Fruit fly (Drosophila melanogaster) whole organism: ENCODE data around the gene rpr.

Experiments
- CG8478 ChIP-seq: fragments of >200 bp; optimal IDR thresholded peaks from 2 replicates; lab custom pipeline; 2018; ENCODE audit warnings: inconsistent platforms
- Dll ChIP-seq: fragments of >200 bp; optimal IDR thresholded peaks from 2 replicates; lab custom pipeline; 2017
- pan ChIP-seq: fragments of >200 bp; optimal IDR thresholded peaks from 2 replicates; lab custom pipeline; 2017
- psq ChIP-seq: fragments of >200 bp; optimal IDR thresholded peaks from 2 replicates; lab custom pipeline; 2017
- usp ChIP-seq: fragments of >200 bp; optimal IDR thresholded peaks from 2 replicates; lab custom pipeline; 2017; ENCODE audit warnings: missing biosample characterization, missing genetic modification characterization, mixed read lengths

DNA sequence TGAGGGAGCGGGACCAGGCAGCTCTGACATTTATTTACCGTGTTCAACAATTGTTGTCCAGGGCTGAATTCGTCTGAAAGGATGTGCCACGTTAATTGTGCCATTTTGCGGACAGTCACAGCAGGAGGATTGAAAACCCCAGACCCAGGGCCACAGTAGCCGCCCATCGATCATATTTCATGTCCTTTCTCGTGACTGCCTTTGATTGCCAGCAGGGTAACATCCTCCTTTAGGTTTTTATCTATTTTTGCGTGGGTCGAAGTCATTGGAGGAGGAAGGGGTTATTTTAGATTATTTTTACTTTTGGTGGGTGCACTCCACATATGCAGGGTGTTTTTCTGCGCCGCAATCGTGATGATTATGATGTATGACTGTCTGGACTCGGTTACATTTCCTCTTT, 42.9 kb downstream of the rpr start:
- TF ChIP-seq pan (lab: Kevin White, UChicago) (no peak), Dll (no peak), psq (lab: Kevin White, UChicago) (no peak), usp (GFP tag; lab: Kevin White, UChicago) (no peak), CG8478 (lab: Kevin White, UChicago) (no peak)
